Worm (Caenorhabditis elegans): Measurements from ENCODE around the gene T25B2.4.

- no peak for TF ChIP-seq nhr-237 (tag; optimal IDR thresholded peaks at IDR 0.05)
- TF ChIP-seq unc-62 (GFP tag; optimal IDR thresholded peaks at IDR 0.05): no peak
- TF ChIP-seq sem-2 (GFP tag; optimal IDR thresholded peaks at IDR 0.05): no peak
- no peak for TF ChIP-seq ceh-83 (GFP tag; optimal IDR thresholded peaks at IDR 0.05)
These were observed 8.8 kb upstream of the T25B2.4 start, which contains the start of gene T25B2.2 for ce11 chrX:6169252-6169651.
